Fruit fly (Drosophila melanogaster) whole organism, larva: ENCODE results near the gene CG4364.
A peak's percentile ranks its signal among the peaks of the same experiment; 100 is the strongest.

Experiments
- noc ChIP-seq: fragments of 200-800 bp; sonication (Bioruptor generic); optimal IDR thresholded peaks from 3 replicates; lab custom pipeline; 2019; ENCODE audit warnings: missing biosample characterization, mild to moderate bottlenecking, missing genetic modification characterization, moderate library complexity

Gene CG4364

dm6 chr2L:9729618-9730284 is 18.7 kb upstream of the CG4364 start, which contains the start of gene CG13116:
Gene CG13116, plus strand, starts transcription at chr2L:9729940.
- no peak for TF ChIP-seq noc (tag; lab: Kevin White, UChicago)

dm6 chr2L:9728791-9729190 is 17.7 kb upstream of the CG4364 start:
- no peak for TF ChIP-seq noc (tag; lab: Kevin White, UChicago)

dm6 chr2L:9707514-9708094 is 3.5 kb downstream of the CG4364 start:
- no peak for TF ChIP-seq noc (tag; lab: Kevin White, UChicago)

dm6 chr2L:9707103-9707502 is 4.0 kb downstream of the CG4364 start:
- TF ChIP-seq noc (tag; lab: Kevin White, UChicago), result no peak

dm6 chr2L:9705872-9706317 is 5.2 kb downstream of the CG4364 start, which contains the start of gene CG31710:
Gene CG31710, minus strand, starts transcription at chr2L:9705954.
- peak; percentile 46 for TF ChIP-seq noc (tag; lab: Kevin White, UChicago)

dm6 chr2L:9705291-9705690 is 5.8 kb downstream of the CG4364 start:
- TF ChIP-seq noc (tag; lab: Kevin White, UChicago), result no peak

dm6 chr2L:9704343-9704742 is 6.7 kb downstream of the CG4364 start:
- TF ChIP-seq noc (tag; lab: Kevin White, UChicago), result no peak

- TF ChIP-seq noc (tag; lab: Kevin White, UChicago), result no peak
Measured at dm6 chr2L:9703000-9703399, 8.1 kb downstream of the CG4364 start.

- peak; percentile 70 for TF ChIP-seq noc (tag; lab: Kevin White, UChicago)
Measured at dm6 chr2L:9700454-9700853, 10.6 kb downstream of the CG4364 start, which contains the start of gene pelo. Gene pelo, plus strand, starts transcription at chr2L:9700810.

- TF ChIP-seq noc (tag; lab: Kevin White, UChicago), result no peak
Measured at dm6 chr2L:9699615-9700014, 11.5 kb downstream of the CG4364 start, which contains the start of gene hoip. Gene hoip, plus strand, starts transcription at chr2L:9699791.

dm6 chr2L:9698923-9699493 is 12.1 kb downstream of the CG4364 start, which contains the start of gene Pka-C1:
Gene Pka-C1, minus strand, starts transcription at chr2L:9699297.
- peak; percentile 39 for TF ChIP-seq noc (tag; lab: Kevin White, UChicago)

dm6 chr2L:9698092-9698922 is 12.8 kb downstream of the CG4364 start:
- TF ChIP-seq noc (tag; lab: Kevin White, UChicago), result peak; percentile 30

dm6 chr2L:9697561-9697960 is 13.5 kb downstream of the CG4364 start:
- TF ChIP-seq noc (tag; lab: Kevin White, UChicago), result no peak

dm6 chr2L:9695723-9696122 is 15.3 kb downstream of the CG4364 start:
- no peak for TF ChIP-seq noc (tag; lab: Kevin White, UChicago)

dm6 chr2L:9693924-9694610 is 17.0 kb downstream of the CG4364 start:
- TF ChIP-seq noc (tag; lab: Kevin White, UChicago), result no peak
